Worm (Caenorhabditis elegans) whole organism, L2 larva: ENCODE results near the gene srt-67.

ENCODE experiments used
- aly-2 ChIP-seq: fragments of 150-350 bp; optimal IDR thresholded peaks from 2 replicates; lab custom pipeline; 2014; ENCODE audit warnings: missing biosample characterization, missing genetic modification characterization
- elt-3 ChIP-seq: sonication (generic microtip); optimal IDR thresholded peaks from 2 replicates; lab custom pipeline; 2017; ENCODE audit warnings: missing biosample characterization, missing genetic modification characterization
- unc-62 ChIP-seq: fragments of 150-350 bp; optimal IDR thresholded peaks from 2 replicates; lab custom pipeline; 2014; ENCODE audit warnings: missing biosample characterization, missing genetic modification reagents, missing genetic modification characterization

DNA sequence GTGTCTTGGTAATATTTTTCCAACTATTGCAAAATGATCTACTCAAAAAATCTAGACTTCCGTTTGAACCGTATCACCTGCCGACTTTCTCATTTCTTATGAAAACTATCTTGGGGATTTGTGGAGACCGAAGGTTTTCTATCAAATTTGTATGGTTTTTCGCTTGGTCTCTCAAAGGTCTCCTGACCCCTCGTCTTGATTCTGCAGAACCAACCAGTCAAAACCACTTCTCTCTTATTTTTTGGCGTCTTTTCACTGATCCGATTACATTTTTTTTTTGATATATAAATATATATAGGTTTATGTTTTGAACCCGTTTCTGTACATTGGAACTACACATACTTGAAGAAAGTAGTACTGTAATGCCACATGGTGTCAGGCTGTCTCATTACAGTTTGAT, 31.6 kb downstream of the srt-67 start:
- TF ChIP-seq elt-3 (tag; lab: Kevin White, UChicago) = no peak
- no peak for TF ChIP-seq unc-62 (GFP tag; lab: Kevin White, UChicago)
- TF ChIP-seq aly-2 (tag; lab: Kevin White, UChicago) = no peak
